Worm (Caenorhabditis elegans) whole organism, L4 larva: Measurements from ENCODE around the gene gtsf-1.
"Not testable (repeated sequence)": the region's sequence is repeated elsewhere in the genome, so short reads cannot be mapped to it uniquely, and the experiment has no call there.

Experiments
- dmd-9 ChIP-seq: fragments of 200-800 bp; sonication (Bioruptor generic); IDR thresholded peaks from 2 replicates; pipeline ENCODE4 v1.3.6; 2022; ENCODE audit warnings: missing genetic modification reagents, missing genetic modification characterization, missing compliant biosample characterization
- dve-1 ChIP-seq: sonication (generic microtip); optimal IDR thresholded peaks from 2 replicates; lab custom pipeline; 2017; ENCODE audit warnings: antibody characterized with exemption, mild to moderate bottlenecking, missing genetic modification characterization, missing compliant biosample characterization; ENCODE audit not compliant: insufficient read depth
- gei-8 ChIP-seq: fragments of 200-800 bp; sonication (Bioruptor generic); optimal IDR thresholded peaks from 2 replicates; lab custom pipeline; 2018; ENCODE audit warnings: mild to moderate bottlenecking, missing genetic modification characterization, missing compliant biosample characterization
- madf-9 ChIP-seq: fragments of 200-800 bp; sonication (Bioruptor generic); conservative IDR thresholded peaks from 2 replicates; pipeline ENCODE4 v1.3.6; 2022; ENCODE audit warnings: missing genetic modification reagents, missing genetic modification characterization, missing compliant biosample characterization
- nhr-28 ChIP-seq: fragments of 150-350 bp; optimal IDR thresholded peaks from 2 replicates; lab custom pipeline; 2014; ENCODE audit warnings: missing biosample characterization, missing genetic modification characterization
- nhr-41 ChIP-seq: fragments of 200-800 bp; sonication (Bioruptor generic); IDR thresholded peaks from 2 replicates; pipeline ENCODE4 v1.3.6; 2022; ENCODE audit warnings: missing genetic modification reagents, missing genetic modification characterization, missing compliant biosample characterization
- saeg-2 ChIP-seq: fragments of 200-800 bp; sonication (Bioruptor generic); IDR thresholded peaks from 2 replicates; pipeline ENCODE4 v1.3.6; 2022; ENCODE audit warnings: missing genetic modification reagents, missing genetic modification characterization, missing compliant biosample characterization
- snpc-1.2 ChIP-seq: fragments of 200-800 bp; sonication (Bioruptor generic); IDR thresholded peaks from 2 replicates; pipeline ENCODE4 v1.3.6; 2022; ENCODE audit warnings: missing genetic modification reagents, missing genetic modification characterization, missing compliant biosample characterization
- tra-1 ChIP-seq: fragments of 200-800 bp; sonication (Bioruptor generic); IDR thresholded peaks from 2 replicates; pipeline ENCODE4 v1.3.6; 2022; ENCODE audit warnings: missing genetic modification reagents, missing genetic modification characterization, missing compliant biosample characterization
- unc-62 ChIP-seq, 3 experiments: fragments of 150-350 bp in 1 of 3; sonication (generic microtip); optimal IDR thresholded peaks in 2 of 3; peaks in 1 of 3; 1 replicate in 1 of 3; 2 replicates in 2 of 3; lab custom pipeline; 2014 to 2017; ENCODE audit warnings: missing biosample characterization in 3 of 3, missing genetic modification characterization in 3 of 3, missing genetic modification reagents in 3 of 3, missing genotype in 1 of 3
- vab-7 ChIP-seq: fragments of 200-800 bp; sonication (Bioruptor generic); IDR thresholded peaks from 2 replicates; pipeline ENCODE4 v1.3.6; 2022; ENCODE audit warnings: missing genetic modification reagents, missing genetic modification characterization, missing compliant biosample characterization
- zfp-3 ChIP-seq: fragments of 200-800 bp; sonication (Bioruptor generic); conservative IDR thresholded peaks from 2 replicates; pipeline ENCODE4 v1.3.6; 2022; ENCODE audit warnings: missing genetic modification reagents, missing genetic modification characterization, missing compliant biosample characterization

gtsf-1 gene

DNA sequence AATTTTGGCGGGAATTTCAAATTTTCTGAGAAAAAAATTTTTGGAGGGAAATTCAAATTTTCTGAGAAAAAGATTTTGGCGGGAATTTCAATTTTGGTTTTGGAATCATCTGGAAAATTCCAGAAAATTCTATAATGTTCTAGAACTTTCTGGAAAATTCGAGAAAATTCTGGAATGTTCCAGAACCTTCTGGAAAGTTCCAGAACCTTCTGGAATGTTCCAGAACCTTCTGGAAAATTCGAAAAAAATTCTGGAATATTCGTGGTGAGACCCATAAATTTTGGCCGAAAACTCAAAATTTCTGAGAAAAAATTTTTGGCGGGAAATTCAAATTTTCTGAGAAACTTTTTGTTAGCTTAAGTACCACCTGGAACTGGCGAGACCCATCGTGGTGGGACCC, 16.8 kb downstream of the gtsf-1 start:
- 0 out of 2 replicates have a peak, but pooled peaks have one; percentile 48 for TF ChIP-seq snpc-1.2 (GFP tag; lab: Robert Waterston, UW)

DNA sequence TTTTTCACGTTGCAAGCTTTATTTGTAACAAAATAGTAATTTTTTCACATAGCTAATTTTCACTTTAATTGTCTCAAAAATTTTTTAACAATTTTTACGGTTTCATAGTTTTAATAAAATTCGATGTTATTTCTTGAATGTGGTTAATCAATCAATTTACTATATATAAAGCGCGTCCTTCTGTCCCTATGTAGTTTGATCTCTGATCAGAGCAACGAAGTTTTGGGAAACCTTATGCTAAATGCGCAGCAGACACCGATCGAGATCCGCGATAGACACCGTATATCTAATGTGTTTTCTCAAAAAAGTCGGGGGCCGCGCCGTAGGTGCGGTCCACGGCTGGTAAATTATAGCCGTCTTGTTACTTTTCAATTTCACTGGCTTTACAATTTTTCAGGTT, 22.9 kb downstream of the gtsf-1 start:
- TF ChIP-seq nhr-41 (GFP tag; lab: Robert Waterston, UW) (no peak), madf-9 (GFP tag; lab: Robert Waterston, UW) (no peak), snpc-1.2 (GFP tag; lab: Robert Waterston, UW) (peak; percentile 65), vab-7 (GFP tag; lab: Robert Waterston, UW) (no peak), zfp-3 (GFP tag; lab: Robert Waterston, UW) (no peak)

ce11 chrIV:16895288-16895687, 29.6 kb downstream of the gtsf-1 start, which contains the start of gene T06A10.2:
TSS of gene T06A10.2 (plus strand) at chrIV:16895588.
- not testable (repeated sequence) for TF ChIP-seq gei-8 (GFP tag; lab: Kevin White, UChicago); nhr-28; dve-1 (tag; lab: Kevin White, UChicago)

- TF ChIP-seq saeg-2 (GFP tag; lab: Robert Waterston, UW) (no peak), unc-62 (GFP tag; optimal IDR thresholded peaks at IDR 0.05 in 1 of 2; lab: Kevin White, UChicago) (peak in 1 of 2 experiments; percentile 91), unc-62 (tag; optimal IDR thresholded peaks at IDR 0.05; lab: Kevin White, UChicago) (no peak)
These were observed 32.6 kb downstream of the gtsf-1 start for ce11 chrIV:16898205-16898604.

DNA sequence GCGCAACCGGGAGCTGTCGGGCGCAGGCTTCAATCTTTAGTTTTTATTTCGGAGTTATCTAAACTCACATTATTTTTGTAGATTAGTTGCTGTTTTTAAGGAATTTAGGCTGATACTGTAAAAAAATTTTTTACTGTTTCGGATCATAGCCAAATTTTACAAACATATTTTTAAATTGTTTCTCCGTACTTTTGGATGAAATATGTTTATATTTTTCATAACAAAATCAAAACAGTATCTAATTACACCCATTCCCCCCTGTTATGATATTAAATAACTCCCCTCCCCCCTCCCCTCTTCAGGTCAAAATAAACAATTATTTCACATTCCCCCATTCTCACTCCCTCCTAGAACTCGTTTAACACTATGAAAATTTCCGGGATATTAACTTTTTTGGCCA, 50.1 kb downstream of the gtsf-1 start, which contains the start of gene Y116A8C.3:
TSS of gene Y116A8C.3 (plus strand) at position 301 of the 400 bp plus-strand sequence.
- TF ChIP-seq tra-1 (no peak), dmd-9 (GFP tag; lab: Robert Waterston, UW) (no peak), vab-7 (GFP tag; lab: Robert Waterston, UW) (no peak), snpc-1.2 (GFP tag; lab: Robert Waterston, UW) (0 out of 2 replicates have a peak, but pooled peaks have one; percentile 22)
